Worm (Caenorhabditis elegans) whole organism, L1 larva: ENCODE results near the gene F52B10.3.
A peak's percentile ranks its signal among the peaks of the same experiment; 100 is the strongest.

Experiments
- C04F5.9 ChIP-seq: sonication (generic microtip); optimal IDR thresholded peaks from 2 replicates; lab custom pipeline; 2016; ENCODE audit warnings: missing genetic modification characterization, missing compliant biosample characterization
- C16A3.4 ChIP-seq: fragments of 150-350 bp; optimal IDR thresholded peaks from 2 replicates; lab custom pipeline; 2014; ENCODE audit warnings: missing biosample characterization, missing genetic modification characterization
- blmp-1 ChIP-seq: fragments of 150-350 bp; optimal IDR thresholded peaks from 2 replicates; lab custom pipeline; 2014; ENCODE audit warnings: missing biosample characterization, missing genetic modification characterization
- ceh-82 ChIP-seq, 3 experiments: fragments of 150-350 bp in 1 of 3; sonication (generic microtip) in 2 of 3; optimal IDR thresholded peaks; 2 replicates each; lab custom pipeline; 2014 to 2017; ENCODE audit warnings: missing biosample characterization in 3 of 3, missing genetic modification characterization in 3 of 3
- efl-1 ChIP-seq, 4 experiments: fragments of 150-350 bp; optimal IDR thresholded peaks in 3 of 4; peaks in 1 of 4; 1 replicate in 1 of 4; 2 replicates in 3 of 4; lab custom pipeline; 2014; ENCODE audit warnings: missing biosample characterization in 2 of 4, missing genetic modification characterization in 2 of 4, missing genetic modification reagents in 2 of 4
- elt-2 ChIP-seq: sonication (generic microtip); optimal IDR thresholded peaks from 2 replicates; lab custom pipeline; 2016; ENCODE audit warnings: missing genetic modification characterization, mild to moderate bottlenecking, inconsistent platforms, missing compliant biosample characterization, missing genetic modification reagents
- elt-3 ChIP-seq, 6 experiments: fragments of 150-350 bp in 1 of 6; sonication (generic microtip); optimal IDR thresholded peaks; 2 replicates each; lab custom pipeline; 2017 to 2018; ENCODE audit warnings: missing biosample characterization in 6 of 6, missing genetic modification characterization in 6 of 6, inconsistent platforms in 1 of 6
- irx-1 ChIP-seq: sonication (generic microtip); optimal IDR thresholded peaks from 2 replicates; lab custom pipeline; 2016; ENCODE audit warnings: missing genetic modification characterization, missing compliant biosample characterization
- isw-1 ChIP-seq: fragments of 200-800 bp; sonication (Bioruptor generic); IDR thresholded peaks from 2 replicates; pipeline ENCODE4 v1.3.6; 2022; ENCODE audit warnings: missing genetic modification characterization, missing compliant biosample characterization
- jun-1 ChIP-seq: fragments of 150-350 bp; optimal IDR thresholded peaks from 2 replicates; lab custom pipeline; 2014; ENCODE audit warnings: missing biosample characterization, missing genetic modification reagents, missing genetic modification characterization
- lin-13 ChIP-seq: fragments of 150-350 bp; optimal IDR thresholded peaks from 2 replicates; lab custom pipeline; 2014; ENCODE audit warnings: missing biosample characterization, missing genetic modification reagents, missing genetic modification characterization
- lin-14 ChIP-seq: fragments of 200-800 bp; sonication (Bioruptor generic); optimal IDR thresholded peaks from 2 replicates; lab custom pipeline; 2018; ENCODE audit warnings: mild to moderate bottlenecking, missing genetic modification characterization, moderate library complexity, missing compliant biosample characterization
- lin-15B ChIP-seq: fragments of 150-350 bp; sonication (generic microtip); optimal IDR thresholded peaks from 3 replicates; lab custom pipeline; 2014; ENCODE audit warnings: missing biosample characterization, missing genetic modification characterization
- lin-35 ChIP-seq, 2 experiments: fragments of 150-350 bp; optimal IDR thresholded peaks; 2 replicates each; lab custom pipeline; 2014; ENCODE audit warnings: missing biosample characterization in 2 of 2, missing genetic modification characterization in 2 of 2, missing genetic modification reagents in 2 of 2
- lsy-2 ChIP-seq, 2 experiments: fragments of 150-350 bp; optimal IDR thresholded peaks; 2 replicates each; lab custom pipeline; 2014; ENCODE audit warnings: missing biosample characterization in 2 of 2, missing genetic modification characterization in 2 of 2
- mep-1 ChIP-seq: fragments of 150-350 bp; optimal IDR thresholded peaks from 2 replicates; lab custom pipeline; 2014; ENCODE audit warnings: missing biosample characterization, missing genetic modification characterization
- nhr-19 ChIP-seq: fragments of 200-800 bp; sonication (Bioruptor generic); conservative IDR thresholded peaks from 2 replicates; pipeline ENCODE4 v1.3.6; 2022; ENCODE audit warnings: missing genetic modification characterization, missing compliant biosample characterization
- nhr-20 ChIP-seq: sonication (generic microtip); optimal IDR thresholded peaks from 2 replicates; lab custom pipeline; 2016; ENCODE audit warnings: mild to moderate bottlenecking, missing genetic modification characterization, missing compliant biosample characterization
- nhr-237 ChIP-seq: fragments of 150-350 bp; optimal IDR thresholded peaks from 2 replicates; lab custom pipeline; 2014; ENCODE audit warnings: missing biosample characterization, missing genetic modification characterization
- nhr-28 ChIP-seq: fragments of 150-350 bp; optimal IDR thresholded peaks from 2 replicates; lab custom pipeline; 2014; ENCODE audit warnings: missing biosample characterization, missing genetic modification characterization
- nhr-47 ChIP-seq: sonication (generic microtip); optimal IDR thresholded peaks from 2 replicates; lab custom pipeline; 2016; ENCODE audit warnings: mild to moderate bottlenecking, missing genetic modification characterization, moderate library complexity, missing compliant biosample characterization
- nhr-71 ChIP-seq: sonication (generic microtip); optimal IDR thresholded peaks from 2 replicates; lab custom pipeline; 2016; ENCODE audit warnings: mild to moderate bottlenecking, missing genetic modification characterization, moderate library complexity, missing compliant biosample characterization
- nhr-85 ChIP-seq: sonication (generic microtip); peaks from one replicate; lab custom pipeline; 2016; ENCODE audit warnings: missing genetic modification characterization, inconsistent platforms, missing compliant biosample characterization
- nhr-90 ChIP-seq: sonication (generic microtip); optimal IDR thresholded peaks from 2 replicates; lab custom pipeline; 2016; ENCODE audit warnings: mild to moderate bottlenecking, missing genetic modification characterization, missing compliant biosample characterization; ENCODE audit not compliant: poor library complexity
- pag-3 ChIP-seq: sonication (generic microtip); optimal IDR thresholded peaks from 2 replicates; lab custom pipeline; 2017; ENCODE audit warnings: missing genetic modification characterization, mild to moderate bottlenecking, missing compliant biosample characterization, antibody characterized with exemption, borderline replicate concordance; ENCODE audit not compliant: insufficient read depth
- rnt-1 ChIP-seq: sonication (generic microtip); optimal IDR thresholded peaks from 2 replicates; lab custom pipeline; 2016; ENCODE audit warnings: mild to moderate bottlenecking, missing genetic modification characterization, moderate library complexity, missing compliant biosample characterization
- skn-1 ChIP-seq: fragments of 150-350 bp; optimal IDR thresholded peaks from 2 replicates; lab custom pipeline; 2014; ENCODE audit warnings: missing biosample characterization, missing genetic modification characterization
- snpc-4 ChIP-seq: fragments of 150-350 bp; optimal IDR thresholded peaks from 2 replicates; lab custom pipeline; 2014; ENCODE audit warnings: missing biosample characterization, missing genetic modification characterization
- snu-23 ChIP-seq: sonication (generic microtip); optimal IDR thresholded peaks from 2 replicates; lab custom pipeline; 2016; ENCODE audit warnings: missing genetic modification characterization, missing compliant biosample characterization
- sox-4 ChIP-seq: sonication (generic microtip); optimal IDR thresholded peaks from 2 replicates; lab custom pipeline; 2016; ENCODE audit warnings: missing genetic modification characterization, missing compliant biosample characterization
- sup-37 ChIP-seq: fragments of 200-800 bp; sonication (Bioruptor generic); optimal IDR thresholded peaks from 2 replicates; lab custom pipeline; 2018; ENCODE audit warnings: mild to moderate bottlenecking, missing genetic modification characterization, missing compliant biosample characterization
- tbx-2 ChIP-seq: sonication (generic microtip); optimal IDR thresholded peaks from 2 replicates; lab custom pipeline; 2016; ENCODE audit warnings: missing genetic modification characterization, missing compliant biosample characterization
- unc-130 ChIP-seq: fragments of 150-350 bp; optimal IDR thresholded peaks from 2 replicates; lab custom pipeline; 2017; ENCODE audit warnings: missing biosample characterization, missing genetic modification characterization, inconsistent platforms
- unc-62 ChIP-seq: fragments of 150-350 bp; optimal IDR thresholded peaks from 2 replicates; lab custom pipeline; 2014; ENCODE audit warnings: missing biosample characterization, missing genetic modification reagents, missing genetic modification characterization
- ztf-11 ChIP-seq, 2 experiments: sonication (generic microtip); optimal IDR thresholded peaks; 2 replicates each; lab custom pipeline; 2016 to 2017; ENCODE audit warnings: missing genetic modification characterization in 2 of 2, missing biosample characterization in 1 of 2, missing compliant biosample characterization in 1 of 2
- ztf-4 ChIP-seq: fragments of 150-350 bp; optimal IDR thresholded peaks from 2 replicates; lab custom pipeline; 2014; ENCODE audit warnings: missing biosample characterization, missing genetic modification characterization

Gene F52B10.3

ce11 chrX:2865591-2866217, 32.5 kb downstream of the F52B10.3 start (continued):
- TF ChIP-seq irx-1 (tag; lab: Kevin White, UChicago) (no peak), ztf-4 (tag; lab: Kevin White, UChicago) (peak; percentile 38), nhr-85 (tag; lab: Kevin White, UChicago) (peak; percentile 85), snu-23 (GFP tag; lab: Kevin White, UChicago) (peak; percentile 48), jun-1 (tag; lab: Kevin White, UChicago) (no peak), nhr-71 (tag; lab: Kevin White, UChicago) (peak; percentile 29), ceh-82 (tag; optimal IDR thresholded peaks at IDR 0.05; lab: Kevin White, UChicago) (no peak), elt-2 (tag; lab: Kevin White, UChicago) (no peak), lin-35 (GFP tag; optimal IDR thresholded peaks at IDR 0.05; lab: Kevin White, UChicago) (peak in 1 of 2 experiments; percentile 8)

ce11 chrX:2863946-2864345, 34.2 kb downstream of the F52B10.3 start, which contains the start of gene F53B3.6:
F53B3.6 (plus strand) TSS chrX:2864229.
- TF ChIP-seq pag-3: no peak
- peak in 4 of 6 experiments; percentile 20 to 72 (median 51) for TF ChIP-seq elt-3 (tag; optimal IDR thresholded peaks at IDR 0.05; lab: Kevin White, UChicago)
- peak; percentile 4 for TF ChIP-seq tbx-2 (tag; lab: Kevin White, UChicago)
- peak; percentile 38 for TF ChIP-seq snu-23 (GFP tag; lab: Kevin White, UChicago)
- peak; percentile 80 for TF ChIP-seq blmp-1 (tag; lab: Kevin White, UChicago)
- peak; percentile 66 for TF ChIP-seq nhr-85 (tag; lab: Kevin White, UChicago)
- TF ChIP-seq lin-15B (tag; lab: Kevin White, UChicago): no peak
- no peak for TF ChIP-seq nhr-90 (tag; lab: Kevin White, UChicago)
- no peak for TF ChIP-seq unc-62 (GFP tag; lab: Kevin White, UChicago)
- TF ChIP-seq nhr-71 (tag; lab: Kevin White, UChicago): peak; percentile 17
- peak; percentile 27 for TF ChIP-seq nhr-20 (tag; lab: Kevin White, UChicago)
- peak; percentile 45 for TF ChIP-seq lin-14
- no peak for TF ChIP-seq nhr-28 (tag; lab: Kevin White, UChicago)

DNA sequence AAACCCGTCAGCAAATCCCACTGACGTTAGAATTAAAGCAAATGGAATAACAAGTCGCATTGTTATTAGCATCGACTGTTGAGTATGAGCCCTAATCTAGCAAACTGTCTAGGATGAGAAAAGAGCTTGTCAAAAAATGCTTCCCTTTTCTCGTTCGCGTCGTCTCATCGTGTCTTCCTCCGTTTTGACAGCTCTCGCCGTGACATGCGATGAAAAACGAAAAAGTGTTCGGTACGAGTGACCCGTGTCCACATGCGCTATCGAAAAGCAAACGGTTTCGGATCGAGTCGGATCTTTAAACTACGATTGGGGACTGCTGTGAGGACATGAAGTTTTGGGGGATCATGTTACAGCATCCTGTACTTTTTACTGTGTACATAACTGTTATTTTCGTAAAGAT, 35.8 kb downstream of the F52B10.3 start, which contains the start of gene comt-1:
Gene comt-1 (minus strand): TSS at position 101 of the 400 bp plus-strand sequence.
- TF ChIP-seq nhr-85 (tag; lab: Kevin White, UChicago) (peak; percentile 28), C04F5.9 (tag; lab: Kevin White, UChicago) (no peak), nhr-237 (tag; lab: Kevin White, UChicago) (no peak)

ce11 chrX:2858380-2858779, 39.8 kb downstream of the F52B10.3 start:
- TF ChIP-seq efl-1 (optimal IDR thresholded peaks at IDR 0.05; lab: Kevin White, UChicago) (no peak), efl-1 (GFP tag; optimal IDR thresholded peaks at IDR 0.05 in 1 of 2; lab: Kevin White, UChicago) (peak in 1 of 2 experiments; percentile 82), nhr-85 (tag; lab: Kevin White, UChicago) (peak; percentile 90), blmp-1 (tag; lab: Kevin White, UChicago) (peak; percentile 66), lin-14 (peak; percentile 56), sox-4 (tag; lab: Kevin White, UChicago) (no peak), sup-37 (GFP tag; lab: Kevin White, UChicago) (no peak), nhr-71 (tag; lab: Kevin White, UChicago) (peak; percentile 62), nhr-47 (tag; lab: Kevin White, UChicago) (peak; percentile 2), lsy-2 (tag; optimal IDR thresholded peaks at IDR 0.05; lab: Kevin White, UChicago) (peak in 1 of 2 experiments; percentile 9), snpc-4 (tag; lab: Kevin White, UChicago) (no peak), nhr-19 (GFP tag; lab: Robert Waterston, UW) (peak; percentile 44), C16A3.4 (peak; percentile 35), elt-3 (tag; optimal IDR thresholded peaks at IDR 0.05; lab: Kevin White, UChicago) (peak in 2 of 6 experiments; percentile 21 to 62), lin-13 (no peak), snu-23 (GFP tag; lab: Kevin White, UChicago) (peak; percentile 56), unc-62 (GFP tag; lab: Kevin White, UChicago) (no peak), unc-130 (tag; lab: Kevin White, UChicago) (peak; percentile 44), ztf-11 (tag; optimal IDR thresholded peaks at IDR 0.05; lab: Kevin White, UChicago) (no peak), nhr-20 (tag; lab: Kevin White, UChicago) (peak; percentile 58), lin-35 (GFP tag; optimal IDR thresholded peaks at IDR 0.05; lab: Kevin White, UChicago) (peak in 1 of 2 experiments; percentile 57), nhr-90 (tag; lab: Kevin White, UChicago) (peak; percentile 72), rnt-1 (peak; percentile 2), mep-1 (tag; lab: Kevin White, UChicago) (peak; percentile 24), skn-1 (tag; lab: Kevin White, UChicago) (peak; percentile 34), isw-1 (no peak)
